Worm (Caenorhabditis elegans): ENCODE results near the gene phf-33.

DNA sequence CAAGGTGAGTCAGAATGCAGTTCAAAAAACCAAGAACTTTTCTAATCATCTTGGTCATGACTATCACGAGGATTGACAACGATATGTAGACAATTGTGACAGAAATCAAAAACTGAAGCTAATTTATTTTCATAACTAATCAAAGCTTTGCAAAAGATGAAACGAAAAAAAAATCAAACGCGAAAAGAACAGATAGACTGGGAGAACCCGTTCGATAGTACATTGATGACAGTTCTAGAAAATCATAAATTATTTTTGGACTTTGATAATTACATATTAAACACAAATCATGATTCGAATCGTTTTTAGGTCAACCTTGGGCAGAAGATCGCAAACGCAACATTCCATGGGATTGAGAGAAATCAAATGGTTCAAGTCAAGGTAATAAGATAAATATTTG lies 46.3 kb upstream of the phf-33 start:
- TF ChIP-seq zip-11 (GFP tag; IDR thresholded peaks at IDR 0.05) (no peak), aly-2 (tag; optimal IDR thresholded peaks at IDR 0.05) (no peak), nhr-11 (tag; optimal IDR thresholded peaks at IDR 0.05) (no peak), unc-62 (GFP tag; optimal IDR thresholded peaks at IDR 0.05 in 1 of 2) (peak in 1 of 2 experiments; percentile 98), unc-62 (tag; optimal IDR thresholded peaks at IDR 0.05) (no peak), mep-1 (tag; optimal IDR thresholded peaks at IDR 0.05) (no peak), lir-3 (tag; optimal IDR thresholded peaks at IDR 0.05) (no peak), nhr-237 (tag; optimal IDR thresholded peaks at IDR 0.05) (no peak), hlh-11 (tag; optimal IDR thresholded peaks at IDR 0.05) (peak; percentile 33), egl-27 (tag; optimal IDR thresholded peaks at IDR 0.05) (no peak), ceh-82 (tag; optimal IDR thresholded peaks at IDR 0.05) (no peak)

Measured in whole organism, L4 larva.